In the genomic region with DNA sequence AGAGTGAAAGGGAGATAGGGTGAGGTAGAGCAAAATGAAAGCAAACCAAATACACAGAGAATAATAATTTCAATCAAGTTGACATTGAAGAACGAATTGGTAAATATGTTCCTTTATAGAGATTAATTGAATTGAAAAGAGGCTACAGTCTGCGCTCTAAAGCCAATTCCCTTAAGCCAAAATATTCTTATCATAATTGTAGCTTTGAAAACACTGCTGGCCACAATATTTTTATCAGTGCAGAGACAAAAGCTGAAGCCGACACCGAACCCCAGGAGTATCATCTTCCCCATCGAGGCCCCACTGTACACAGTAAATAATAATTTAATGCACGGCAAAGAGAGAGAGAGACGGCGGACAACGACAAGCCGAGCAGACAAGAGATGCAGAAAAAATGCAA, we compare ENCODE assay signal across 2 fruit fly cellular contexts.
A peak's percentile ranks its signal among the peaks of the same experiment; 100 is the strongest.
TF ChIP-seq lines count a peak whose summit lies in the region.

No protein-coding gene starts in this region.

TF ChIP-seq in whole organism, embryonic, 481 proteins besides CTCF, POLR2A, EP300 and RAD21 (continued from another document and continues in another):
- TF ChIP-seq NC2β (GFP tag; optimal IDR thresholded peaks at IDR 0.05; lab: Kevin White, UChicago) (no peak), CG18262 (tag; optimal IDR thresholded peaks at IDR 0.05; lab: Kevin White, UChicago) (peak; percentile 42), fd64A (GFP tag; optimal IDR thresholded peaks at IDR 0.05; lab: Kevin White, UChicago) (no peak), nerfin-1 (tag; optimal IDR thresholded peaks at IDR 0.05; lab: Kevin White, UChicago) (no peak), Ptx1 (GFP tag; IDR thresholded peaks at IDR 0.05; lab: Robert Waterston, UW) (no peak), Sox102F (GFP tag; optimal IDR thresholded peaks at IDR 0.05; lab: Kevin White, UChicago) (peak; percentile 17), ash1 (GFP tag; optimal IDR thresholded peaks at IDR 0.05; lab: Kevin White, UChicago) (no peak), CG3838 (GFP tag; optimal IDR thresholded peaks at IDR 0.05; lab: Kevin White, UChicago) (no peak), zen2 (GFP tag; IDR thresholded peaks at IDR 0.05; lab: Robert Waterston, UW; ENCODE audit: partially characterized antibody) (no peak), tin (GFP tag; optimal IDR thresholded peaks at IDR 0.05; lab: Kevin White, UChicago) (peak; percentile 16), Vsx1 (GFP tag; optimal IDR thresholded peaks at IDR 0.05; lab: Kevin White, UChicago) (no peak), CHES-1-like (GFP tag; optimal IDR thresholded peaks at IDR 0.05; lab: Kevin White, UChicago) (no peak), HLH3B (GFP tag; IDR thresholded peaks at IDR 0.05; lab: Robert Waterston, UW) (peak; percentile 42; the same call in 1 of the 2 replicates), trh (GFP tag; optimal IDR thresholded peaks at IDR 0.05; lab: Kevin White, UChicago) (no peak), lola (GFP tag; optimal IDR thresholded peaks at IDR 0.05; lab: Kevin White, UChicago) (peak in 1 of 3 experiments; percentile 1), CG7987 (GFP tag; optimal IDR thresholded peaks at IDR 0.05; lab: Kevin White, UChicago) (no peak), ci (GFP tag; IDR thresholded peaks at IDR 0.05; lab: Robert Waterston, UW) (peak; percentile 41; the same call in 2 of the 3 replicates), sc (optimal IDR thresholded peaks at IDR 0.05; lab: Kevin White, UChicago) (no peak), sc (GFP tag; optimal IDR thresholded peaks at IDR 0.05; lab: Kevin White, UChicago) (no peak), CG6813 (GFP tag; optimal IDR thresholded peaks at IDR 0.05; lab: Kevin White, UChicago) (no peak), Neu2 (GFP tag; optimal IDR thresholded peaks at IDR 0.05; lab: Kevin White, UChicago; ENCODE audit: borderline replicate concordance) (no peak), Xbp1 (GFP tag; optimal IDR thresholded peaks at IDR 0.05; lab: Kevin White, UChicago) (peak; percentile 12), Dll (GFP tag; IDR thresholded peaks at IDR 0.05; lab: Robert Waterston, UW; ENCODE audit: partially characterized antibody) (no peak), BEAF-32 (GFP tag; optimal IDR thresholded peaks at IDR 0.05; lab: Kevin White, UChicago) (no peak), CG30403 (GFP tag; optimal IDR thresholded peaks at IDR 0.05; lab: Kevin White, UChicago) (peak; percentile 19), nau (GFP tag; optimal IDR thresholded peaks at IDR 0.05; lab: Kevin White, UChicago) (no peak), bcd (GFP tag; optimal IDR thresholded peaks at IDR 0.05; lab: Kevin White, UChicago) (no peak), bab2 (GFP tag; optimal IDR thresholded peaks at IDR 0.05; lab: Kevin White, UChicago) (peak; percentile 4), CG5180 (GFP tag; optimal IDR thresholded peaks at IDR 0.05; lab: Kevin White, UChicago) (no peak), z (GFP tag; IDR thresholded peaks at IDR 0.05; lab: Robert Waterston, UW) (no peak), zf30C (GFP tag; optimal IDR thresholded peaks at IDR 0.05; lab: Kevin White, UChicago) (no peak), repo (GFP tag; optimal IDR thresholded peaks at IDR 0.05; lab: Kevin White, UChicago) (no peak), CG3726 (GFP tag; IDR thresholded peaks at IDR 0.05; lab: Robert Waterston, UW) (no peak), slbo (GFP tag; IDR thresholded peaks at IDR 0.05; lab: Robert Waterston, UW) (peak; percentile 26; the same call in 1 of the 2 replicates), cato (GFP tag; optimal IDR thresholded peaks at IDR 0.05; lab: Kevin White, UChicago; ENCODE audit: borderline replicate concordance) (no peak), CG9727 (GFP tag; optimal IDR thresholded peaks at IDR 0.05; lab: Kevin White, UChicago) (no peak), CG7928 (GFP tag; optimal IDR thresholded peaks at IDR 0.05; lab: Kevin White, UChicago) (no peak), CG15514 (GFP tag; optimal IDR thresholded peaks at IDR 0.05; lab: Kevin White, UChicago) (no peak), dan (GFP tag; IDR thresholded peaks at IDR 0.05; lab: Robert Waterston, UW) (no peak), CG3407 (GFP tag; optimal IDR thresholded peaks at IDR 0.05; lab: Kevin White, UChicago) (no peak), vnd (GFP tag; IDR thresholded peaks at IDR 0.05; lab: Robert Waterston, UW; ENCODE audit: partially characterized antibody) (no peak), Nf-YC (tag; optimal IDR thresholded peaks at IDR 0.05; lab: Kevin White, UChicago) (no peak), chinmo (GFP tag; IDR thresholded peaks at IDR 0.05; lab: Robert Waterston, UW; ENCODE audit: partially characterized antibody) (no peak), CG7839 (tag; optimal IDR thresholded peaks at IDR 0.05; lab: Kevin White, UChicago) (peak; percentile 18), gcm (GFP tag; optimal IDR thresholded peaks at IDR 0.05; lab: Kevin White, UChicago) (no peak), unpg (GFP tag; optimal IDR thresholded peaks at IDR 0.05; lab: Kevin White, UChicago) (peak; percentile 49), lov (optimal IDR thresholded peaks at IDR 0.05; lab: Kevin White, UChicago) (no peak), lov (GFP tag; IDR thresholded peaks at IDR 0.05; lab: Robert Waterston, UW) (no peak), twi (tag; optimal IDR thresholded peaks at IDR 0.05; lab: Kevin White, UChicago) (no peak), Gug (GFP tag; IDR thresholded peaks at IDR 0.05; lab: Robert Waterston, UW) (peak; percentile 55; the same call in 3 of the 4 replicates), CG12236 (GFP tag; optimal IDR thresholded peaks at IDR 0.05; lab: Kevin White, UChicago) (no peak), salm (tag; optimal IDR thresholded peaks at IDR 0.05; lab: Kevin White, UChicago) (no peak), CG4328 (GFP tag; optimal IDR thresholded peaks at IDR 0.05; lab: Kevin White, UChicago) (no peak), CG7786 (GFP tag; optimal IDR thresholded peaks at IDR 0.05; lab: Kevin White, UChicago) (no peak), CG14441 (GFP tag; IDR thresholded peaks at IDR 0.05; lab: Robert Waterston, UW) (peak; percentile 50), Ravus (GFP tag; IDR thresholded peaks at IDR 0.05; lab: Robert Waterston, UW) (no peak), nmo (GFP tag; optimal IDR thresholded peaks at IDR 0.05; lab: Kevin White, UChicago) (peak; percentile 49), CG33557 (GFP tag; optimal IDR thresholded peaks at IDR 0.05; lab: Kevin White, UChicago) (no peak), CG11247 (GFP tag; IDR thresholded peaks at IDR 0.05; lab: Robert Waterston, UW) (no peak), jigr1 (GFP tag; IDR thresholded peaks at IDR 0.05; lab: Robert Waterston, UW) (no peak), CG10321 (GFP tag; IDR thresholded peaks at IDR 0.05; lab: Robert Waterston, UW) (no peak), CG3163 (GFP tag; optimal IDR thresholded peaks at IDR 0.05; lab: Kevin White, UChicago) (no peak), Dfd (GFP tag; optimal IDR thresholded peaks at IDR 0.05; lab: Kevin White, UChicago) (no peak), CG12391 (tag; optimal IDR thresholded peaks at IDR 0.05; lab: Kevin White, UChicago) (no peak), fu2 (GFP tag; optimal IDR thresholded peaks at IDR 0.05; lab: Kevin White, UChicago) (no peak)

TF ChIP-seq in whole organism, prepupa, 60 proteins besides CTCF, POLR2A, EP300 and RAD21 (continued from another document):
- TF ChIP-seq CG9139 (GFP tag; optimal IDR thresholded peaks at IDR 0.05; lab: Kevin White, UChicago): no peak
- TF ChIP-seq Ets96B (tag; optimal IDR thresholded peaks at IDR 0.05; lab: Kevin White, UChicago): peak; percentile 78
- TF ChIP-seq vri (GFP tag; optimal IDR thresholded peaks at IDR 0.05; lab: Kevin White, UChicago): no peak
- TF ChIP-seq CG11762 (GFP tag; optimal IDR thresholded peaks at IDR 0.05; lab: Kevin White, UChicago; ENCODE audit: insufficient read depth): peak; percentile 60
- peak; percentile 55 for TF ChIP-seq fd59A (GFP tag; optimal IDR thresholded peaks at IDR 0.05; lab: Kevin White, UChicago)
- peak; percentile 82 for TF ChIP-seq Met (GFP tag; optimal IDR thresholded peaks at IDR 0.05; lab: Kevin White, UChicago)
- TF ChIP-seq Sox102F (GFP tag; optimal IDR thresholded peaks at IDR 0.05; lab: Kevin White, UChicago): peak; percentile 36
- TF ChIP-seq Gug (GFP tag; IDR thresholded peaks at IDR 0.05; lab: Robert Waterston, UW): peak; percentile 88
- TF ChIP-seq CG7368 (GFP tag; optimal IDR thresholded peaks at IDR 0.05; lab: Kevin White, UChicago): peak; percentile 80
- peak; percentile 92 for TF ChIP-seq Hr4 (GFP tag; optimal IDR thresholded peaks at IDR 0.05; lab: Kevin White, UChicago)
- peak; percentile 81 for TF ChIP-seq acj6 (GFP tag; optimal IDR thresholded peaks at IDR 0.05; lab: Kevin White, UChicago)
- TF ChIP-seq salr (GFP tag; optimal IDR thresholded peaks at IDR 0.05; lab: Kevin White, UChicago): peak; percentile 53 to 75
- TF ChIP-seq dsx (GFP tag; optimal IDR thresholded peaks at IDR 0.05; lab: Kevin White, UChicago; ENCODE audit: poor library complexity, severe bottlenecking): peak; percentile 67
- peak; percentile 69 for TF ChIP-seq CG11902 (GFP tag; optimal IDR thresholded peaks at IDR 0.05; lab: Kevin White, UChicago)
- peak; percentile 66 for TF ChIP-seq CG6792 (GFP tag; optimal IDR thresholded peaks at IDR 0.05; lab: Kevin White, UChicago)
- TF ChIP-seq CG16779 (tag; optimal IDR thresholded peaks at IDR 0.05; lab: Kevin White, UChicago): peak; percentile 12
- peak; percentile 84 for TF ChIP-seq eg (GFP tag; IDR thresholded peaks at IDR 0.05; lab: Robert Waterston, UW)
- TF ChIP-seq CG32006 (GFP tag; optimal IDR thresholded peaks at IDR 0.05; lab: Kevin White, UChicago): peak; percentile 93
- peak; percentile 70 for TF ChIP-seq CG6808 (GFP tag; optimal IDR thresholded peaks at IDR 0.05; lab: Kevin White, UChicago)
- peak; percentile 31 for TF ChIP-seq dac (GFP tag; optimal IDR thresholded peaks at IDR 0.05; lab: Kevin White, UChicago)
- TF ChIP-seq CG8632 (GFP tag; optimal IDR thresholded peaks at IDR 0.05; lab: Kevin White, UChicago): peak; percentile 79
- TF ChIP-seq CG8319 (GFP tag; optimal IDR thresholded peaks at IDR 0.05; lab: Kevin White, UChicago): peak; percentile 69
- TF ChIP-seq fkh (GFP tag; optimal IDR thresholded peaks at IDR 0.05; lab: Kevin White, UChicago): no peak
- TF ChIP-seq Blimp-1 (GFP tag; optimal IDR thresholded peaks at IDR 0.05; lab: Kevin White, UChicago): peak; percentile 46
- peak; percentile 93 for TF ChIP-seq svp (GFP tag; lab: Kevin White, UChicago)
- TF ChIP-seq Sox14 (GFP tag; optimal IDR thresholded peaks at IDR 0.05; lab: Kevin White, UChicago): peak; percentile 68
- peak; percentile 65 for TF ChIP-seq fd85E (GFP tag; optimal IDR thresholded peaks at IDR 0.05; lab: Kevin White, UChicago)
- peak; percentile 81 for TF ChIP-seq achi (GFP tag; optimal IDR thresholded peaks at IDR 0.05; lab: Kevin White, UChicago)
- peak; percentile 78 for TF ChIP-seq CG10669 (GFP tag; optimal IDR thresholded peaks at IDR 0.05; lab: Kevin White, UChicago)
- TF ChIP-seq CG6163 (GFP tag; IDR thresholded peaks at IDR 0.05; lab: Robert Waterston, UW): peak; percentile 88
- TF ChIP-seq OdsH (GFP tag; optimal IDR thresholded peaks at IDR 0.05; lab: Kevin White, UChicago): peak; percentile 63
- TF ChIP-seq CG11294 (GFP tag; IDR thresholded peaks at IDR 0.05; lab: Robert Waterston, UW): peak; percentile 84
- TF ChIP-seq Hr38 (GFP tag; optimal IDR thresholded peaks at IDR 0.05; lab: Kevin White, UChicago): no peak
- TF ChIP-seq topi (GFP tag; optimal IDR thresholded peaks at IDR 0.05; lab: Kevin White, UChicago): peak; percentile 69
- peak; percentile 69 for TF ChIP-seq net (GFP tag; optimal IDR thresholded peaks at IDR 0.05; lab: Kevin White, UChicago)
- TF ChIP-seq cyc (GFP tag; optimal IDR thresholded peaks at IDR 0.05; lab: Kevin White, UChicago): peak; percentile 83
- TF ChIP-seq Lpt (GFP tag; optimal IDR thresholded peaks at IDR 0.05; lab: Kevin White, UChicago): peak; percentile 74
- TF ChIP-seq CG1621 (tag; optimal IDR thresholded peaks at IDR 0.05; lab: Kevin White, UChicago): no peak
- TF ChIP-seq ss (GFP tag; optimal IDR thresholded peaks at IDR 0.05; lab: Kevin White, UChicago): peak; percentile 49 to 69
